Fruit fly (Drosophila melanogaster) whole organism, prepupa: ENCODE data around the gene CG31626.

Experiments
- Blimp-1 ChIP-seq: fragments of 200-800 bp; sonication (Bioruptor generic); optimal IDR thresholded peaks from 3 replicates; lab custom pipeline; 2017; ENCODE audit warnings: missing biosample characterization, missing genetic modification characterization, mild to moderate bottlenecking, moderate library complexity, missing genetic modification reagents
- CG15336 ChIP-seq: fragments of 200-800 bp; sonication (Bioruptor generic); IDR thresholded peaks from 2 replicates; pipeline ENCODE4 v1.3.6; 2022; ENCODE audit warnings: missing biosample characterization, missing genetic modification characterization
- CG3032 ChIP-seq: fragments of 200-800 bp; optimal IDR thresholded peaks from 2 replicates; lab custom pipeline; 2019; ENCODE audit warnings: missing biosample characterization, mild to moderate bottlenecking, missing genetic modification characterization, moderate library complexity
- Hr38 ChIP-seq: sonication (Bioruptor generic); optimal IDR thresholded peaks from 2 replicates; lab custom pipeline; 2016; ENCODE audit warnings: missing biosample characterization, missing genetic modification characterization
- Hr39 ChIP-seq: fragments of 200-800 bp; sonication (Bioruptor generic); optimal IDR thresholded peaks from 2 replicates; lab custom pipeline; 2016; ENCODE audit warnings: missing biosample characterization, missing genetic modification characterization
- OdsH ChIP-seq: fragments of 200-800 bp; sonication (Bioruptor generic); optimal IDR thresholded peaks from 3 replicates; lab custom pipeline; 2016; ENCODE audit warnings: missing biosample characterization, missing genetic modification characterization
- Smox ChIP-seq: fragments of 200-800 bp; sonication (Bioruptor generic); optimal IDR thresholded peaks from 3 replicates; lab custom pipeline; 2016; ENCODE audit warnings: missing biosample characterization, missing genetic modification characterization
- achi ChIP-seq: fragments of 200-800 bp; sonication (Bioruptor generic); optimal IDR thresholded peaks from 3 replicates; lab custom pipeline; 2016; ENCODE audit warnings: missing biosample characterization, missing genetic modification characterization
- dsx ChIP-seq: fragments of 200-800 bp; optimal IDR thresholded peaks from 3 replicates; lab custom pipeline; 2019; ENCODE audit warnings: missing biosample characterization, mild to moderate bottlenecking, missing genetic modification characterization, moderate library complexity; ENCODE audit not compliant: poor library complexity, severe bottlenecking
- fkh ChIP-seq: fragments of 200-800 bp; sonication (Bioruptor generic); optimal IDR thresholded peaks from 3 replicates; lab custom pipeline; 2017; ENCODE audit warnings: missing biosample characterization, mild to moderate bottlenecking, missing genetic modification characterization, moderate library complexity
- topi ChIP-seq: fragments of 200-800 bp; sonication (Bioruptor generic); optimal IDR thresholded peaks from 3 replicates; lab custom pipeline; 2016; ENCODE audit warnings: missing biosample characterization, missing genetic modification characterization

DNA sequence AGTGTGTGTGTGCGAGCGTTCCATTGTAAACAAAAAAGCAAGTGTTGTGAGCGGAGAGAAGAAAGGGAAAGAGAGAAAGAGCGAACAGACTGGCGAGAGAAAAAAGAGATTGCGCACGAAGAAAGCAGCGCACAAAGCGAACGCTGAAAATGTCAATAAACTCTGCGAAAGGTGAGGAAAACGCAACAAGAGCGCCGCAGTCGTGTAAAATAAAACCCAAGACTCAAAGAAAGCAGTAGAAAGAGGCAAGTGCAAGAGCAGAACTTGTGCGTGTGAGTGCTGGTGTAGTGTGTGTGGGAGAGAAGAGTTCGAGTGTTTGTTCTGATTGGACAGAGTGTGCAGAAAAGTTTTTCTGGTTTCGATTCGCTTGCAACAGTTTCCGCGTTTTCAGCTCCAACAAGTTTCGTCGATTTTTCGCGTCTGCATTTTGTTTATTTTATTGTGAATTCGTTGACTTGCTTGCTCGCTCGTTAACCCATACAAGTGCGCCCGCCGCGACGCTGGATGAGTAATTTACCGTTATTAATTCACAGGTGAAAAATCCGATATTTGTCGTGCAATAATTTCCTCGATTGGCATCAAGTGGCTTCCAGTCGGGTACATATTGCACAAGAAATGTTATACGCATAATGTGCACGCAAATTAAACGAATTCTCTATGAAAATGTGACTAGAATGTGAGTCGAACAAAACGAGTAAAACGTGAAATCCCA lies 1.4 kb upstream of the CG31626 start:
- TF ChIP-seq dsx (GFP tag; lab: Kevin White, UChicago) (peak; percentile 24), achi (GFP tag; lab: Kevin White, UChicago) (no peak), OdsH (no peak), CG3032 (tag; lab: Kevin White, UChicago) (no peak), Hr38 (GFP tag; lab: Kevin White, UChicago) (no peak), Smox (GFP tag; lab: Kevin White, UChicago) (no peak), CG15336 (GFP tag; lab: Robert Waterston, UW) (no peak), topi (GFP tag; lab: Kevin White, UChicago) (no peak), Blimp-1 (no peak), Hr39 (no peak), fkh (GFP tag; lab: Kevin White, UChicago) (peak; percentile 68)
